Worm (Caenorhabditis elegans) whole organism, L4/young adult: Measurements from ENCODE around the gene nhr-120.

Experiments
- W03F9.2 ChIP-seq: fragments of 150-350 bp; optimal IDR thresholded peaks from 2 replicates; lab custom pipeline; 2014; ENCODE audit warnings: missing biosample characterization, missing genetic modification characterization
- dao-5 ChIP-seq: sonication (generic microtip); optimal IDR thresholded peaks from 2 replicates; lab custom pipeline; 2016; ENCODE audit warnings: missing genotype, missing genetic modification characterization, moderate library complexity, missing compliant biosample characterization
- him-1 ChIP-seq: sonication (generic microtip); optimal IDR thresholded peaks from 2 replicates; lab custom pipeline; 2016; ENCODE audit warnings: missing genotype, missing genetic modification reagents, missing genetic modification characterization, missing compliant biosample characterization

- TF ChIP-seq him-1 (tag; lab: Kevin White, UChicago) (no peak), W03F9.2 (tag; lab: Kevin White, UChicago) (no peak), dao-5 (tag; lab: Kevin White, UChicago) (no peak)
These were observed 48.7 kb downstream of the nhr-120 start for ce11 chrX:6591674-6592073.
